Worm (Caenorhabditis elegans): ENCODE results near the gene pept-2.

Gene pept-2

DNA sequence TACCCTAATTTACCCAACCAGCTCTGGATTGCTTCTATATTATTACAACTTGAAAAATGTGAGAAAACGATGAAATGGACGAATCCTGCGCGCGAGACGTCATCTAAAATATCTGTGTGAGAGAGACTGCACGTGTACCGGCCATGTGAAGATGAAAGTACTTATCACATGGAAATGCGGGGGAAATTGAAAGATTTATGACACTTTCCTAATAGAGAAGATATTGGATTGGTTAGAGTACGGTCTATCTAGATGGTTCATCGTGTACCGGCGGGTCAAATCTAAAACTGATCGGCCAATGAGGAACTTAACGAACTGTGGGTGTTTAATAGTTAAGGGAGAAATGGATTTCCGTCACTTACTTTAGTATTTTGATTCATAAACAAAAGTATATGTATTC, 8.4 kb upstream of the pept-2 start:
- TF ChIP-seq flt-1 (GFP tag; IDR thresholded peaks at IDR 0.05) (no peak), T22C8.4 (GFP tag; IDR thresholded peaks at IDR 0.05) (no peak), ztf-23 (GFP tag; IDR thresholded peaks at IDR 0.05) (no peak), ref-1 (GFP tag; conservative IDR thresholded peaks at IDR 0.05) (no peak), ztf-29 (GFP tag; IDR thresholded peaks at IDR 0.05) (no peak), klf-2 (GFP tag; conservative IDR thresholded peaks at IDR 0.05) (no peak), med-1 (GFP tag; optimal IDR thresholded peaks at IDR 0.05; ENCODE audit: insufficient read depth) (no peak), cog-1 (tag; optimal IDR thresholded peaks at IDR 0.05) (no peak), tab-1 (GFP tag; IDR thresholded peaks at IDR 0.05) (no peak)

DNA sequence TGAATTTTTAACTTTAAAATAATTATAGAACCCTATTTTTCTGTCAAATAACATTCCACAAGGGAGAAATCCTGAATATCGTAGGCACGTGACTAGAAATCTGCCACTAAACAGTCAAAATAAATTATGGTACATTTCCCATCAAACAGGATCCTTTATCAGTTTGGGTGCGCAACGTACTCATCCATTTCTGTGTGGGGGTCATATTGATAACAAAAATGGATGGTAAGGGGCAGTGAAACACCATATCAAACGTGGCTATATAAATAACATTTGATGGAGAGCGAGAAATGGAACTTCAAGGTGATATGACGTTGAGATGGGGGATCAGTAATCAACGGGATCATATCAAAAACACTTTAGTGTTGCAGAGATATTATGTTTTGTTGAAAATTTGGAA, 6.4 kb upstream of the pept-2 start:
- no peak for TF ChIP-seq ztf-23 (GFP tag; IDR thresholded peaks at IDR 0.05)
- TF ChIP-seq cog-1 (tag; optimal IDR thresholded peaks at IDR 0.05): no peak
- no peak for TF ChIP-seq klf-2 (GFP tag; conservative IDR thresholded peaks at IDR 0.05)
- no peak for TF ChIP-seq med-1 (GFP tag; optimal IDR thresholded peaks at IDR 0.05; ENCODE audit: insufficient read depth)
- no peak for TF ChIP-seq tab-1 (GFP tag; IDR thresholded peaks at IDR 0.05)
- no peak for TF ChIP-seq ref-1 (GFP tag; conservative IDR thresholded peaks at IDR 0.05)
- TF ChIP-seq ztf-29 (GFP tag; IDR thresholded peaks at IDR 0.05): no peak
- TF ChIP-seq T22C8.4 (GFP tag; IDR thresholded peaks at IDR 0.05): no peak
- TF ChIP-seq flt-1 (GFP tag; IDR thresholded peaks at IDR 0.05): no peak

DNA sequence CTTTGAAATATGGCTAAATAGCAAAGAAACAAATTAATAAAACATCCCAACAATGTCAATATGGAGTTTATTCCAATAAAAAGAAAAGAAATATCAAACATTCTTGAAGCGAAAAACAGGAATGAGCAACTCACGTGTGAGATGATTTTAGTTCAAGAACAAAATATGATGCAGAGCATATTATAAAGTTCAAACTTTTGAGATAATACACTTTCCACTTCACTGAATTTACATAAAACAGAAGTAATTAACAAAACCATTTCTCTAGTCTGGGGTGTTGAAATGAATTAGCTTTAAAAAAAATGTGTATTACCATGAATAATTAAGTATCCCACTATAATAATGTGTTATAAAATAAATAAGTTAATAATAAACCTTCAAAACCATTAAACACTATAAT, 3.7 kb upstream of the pept-2 start, which contains the start of gene srd-7:
Gene srd-7, minus strand, starts transcription at position 101 of the 400 bp plus-strand sequence.
- TF ChIP-seq med-1 (GFP tag; optimal IDR thresholded peaks at IDR 0.05; ENCODE audit: insufficient read depth) (no peak), flt-1 (GFP tag; IDR thresholded peaks at IDR 0.05) (no peak), cog-1 (tag; optimal IDR thresholded peaks at IDR 0.05) (no peak), ztf-23 (GFP tag; IDR thresholded peaks at IDR 0.05) (no peak), klf-2 (GFP tag; conservative IDR thresholded peaks at IDR 0.05) (no peak), T22C8.4 (GFP tag; IDR thresholded peaks at IDR 0.05) (no peak), ztf-29 (GFP tag; IDR thresholded peaks at IDR 0.05) (no peak), tab-1 (GFP tag; IDR thresholded peaks at IDR 0.05) (no peak), ref-1 (GFP tag; conservative IDR thresholded peaks at IDR 0.05) (no peak)

DNA sequence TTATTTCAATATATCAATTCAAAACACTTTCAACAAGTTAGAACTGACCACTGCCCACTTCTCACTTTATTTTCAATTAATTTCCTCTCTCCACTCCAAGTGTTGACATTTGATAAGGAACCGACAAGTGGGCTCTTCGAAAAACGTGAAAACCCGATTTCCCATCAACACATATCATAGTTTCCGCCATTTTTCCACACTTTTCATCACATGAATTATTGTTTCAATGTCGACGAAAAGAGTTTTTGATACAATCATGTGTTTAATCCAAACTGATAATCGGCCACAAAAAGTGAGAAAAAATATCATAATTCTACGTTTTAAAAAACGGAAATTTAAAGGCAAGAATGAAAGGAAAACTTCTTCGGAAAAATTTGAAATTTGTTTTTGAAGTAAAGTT, 5.2 kb downstream of the pept-2 start:
- no peak for TF ChIP-seq ztf-23 (GFP tag; IDR thresholded peaks at IDR 0.05)
- no peak for TF ChIP-seq T22C8.4 (GFP tag; IDR thresholded peaks at IDR 0.05)
- no peak for TF ChIP-seq ref-1 (GFP tag; conservative IDR thresholded peaks at IDR 0.05)
- no peak for TF ChIP-seq med-1 (GFP tag; optimal IDR thresholded peaks at IDR 0.05; ENCODE audit: insufficient read depth)
- no peak for TF ChIP-seq cog-1 (tag; optimal IDR thresholded peaks at IDR 0.05)
- no peak for TF ChIP-seq flt-1 (GFP tag; IDR thresholded peaks at IDR 0.05)
- no peak for TF ChIP-seq klf-2 (GFP tag; conservative IDR thresholded peaks at IDR 0.05)
- no peak for TF ChIP-seq ztf-29 (GFP tag; IDR thresholded peaks at IDR 0.05)
- no peak for TF ChIP-seq tab-1 (GFP tag; IDR thresholded peaks at IDR 0.05)

DNA sequence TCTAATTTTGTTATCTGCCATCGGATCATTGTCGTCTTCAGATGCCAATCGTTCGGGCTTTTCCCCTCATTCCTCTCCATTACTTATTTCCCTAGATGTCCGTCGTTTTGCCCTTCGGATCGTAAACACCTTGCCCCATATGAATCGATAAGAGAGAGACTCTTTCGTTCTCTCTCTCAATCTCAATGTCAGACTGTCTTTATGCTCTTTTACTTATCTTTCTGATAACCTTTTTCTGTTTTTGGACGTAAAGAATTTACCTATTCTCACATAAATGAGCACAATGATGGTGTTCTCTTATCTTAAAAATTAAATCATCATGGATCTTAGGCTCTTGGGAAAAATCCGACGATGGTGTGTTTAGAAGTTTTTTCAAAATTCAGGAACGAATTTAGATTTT, 6.3 kb downstream of the pept-2 start:
- TF ChIP-seq ztf-29 (GFP tag; IDR thresholded peaks at IDR 0.05) (no peak), tab-1 (GFP tag; IDR thresholded peaks at IDR 0.05) (no peak), ref-1 (GFP tag; conservative IDR thresholded peaks at IDR 0.05) (no peak), T22C8.4 (GFP tag; IDR thresholded peaks at IDR 0.05) (no peak), ztf-23 (GFP tag; IDR thresholded peaks at IDR 0.05) (no peak), med-1 (GFP tag; optimal IDR thresholded peaks at IDR 0.05; ENCODE audit: insufficient read depth) (no peak), cog-1 (tag; optimal IDR thresholded peaks at IDR 0.05) (no peak), flt-1 (GFP tag; IDR thresholded peaks at IDR 0.05) (no peak)

DNA sequence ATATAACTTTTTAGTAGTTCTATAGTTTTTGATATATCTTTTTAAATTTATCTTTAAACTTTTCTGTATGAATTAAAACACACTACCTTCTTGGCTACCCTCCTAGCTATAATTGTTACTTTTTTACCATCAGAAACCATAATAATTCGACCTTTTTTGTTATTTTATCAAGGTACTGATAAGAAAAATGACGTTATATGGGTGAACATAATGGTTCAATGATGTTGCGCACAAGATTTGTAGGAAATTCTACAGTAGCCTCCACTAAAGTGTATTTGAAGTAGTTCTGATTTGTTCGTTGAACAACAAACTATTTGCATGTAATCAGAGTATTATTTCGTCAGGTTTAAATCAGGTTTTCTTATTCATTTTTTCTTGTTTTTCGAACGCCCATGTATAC, 8.2 kb downstream of the pept-2 start:
- TF ChIP-seq ref-1 (GFP tag; conservative IDR thresholded peaks at IDR 0.05): no peak
- no peak for TF ChIP-seq med-1 (GFP tag; optimal IDR thresholded peaks at IDR 0.05; ENCODE audit: insufficient read depth)
- no peak for TF ChIP-seq cog-1 (tag; optimal IDR thresholded peaks at IDR 0.05)
- TF ChIP-seq klf-2 (GFP tag; conservative IDR thresholded peaks at IDR 0.05): no peak
- no peak for TF ChIP-seq ztf-29 (GFP tag; IDR thresholded peaks at IDR 0.05)
- no peak for TF ChIP-seq ztf-23 (GFP tag; IDR thresholded peaks at IDR 0.05)
- no peak for TF ChIP-seq flt-1 (GFP tag; IDR thresholded peaks at IDR 0.05)
- no peak for TF ChIP-seq T22C8.4 (GFP tag; IDR thresholded peaks at IDR 0.05)

DNA sequence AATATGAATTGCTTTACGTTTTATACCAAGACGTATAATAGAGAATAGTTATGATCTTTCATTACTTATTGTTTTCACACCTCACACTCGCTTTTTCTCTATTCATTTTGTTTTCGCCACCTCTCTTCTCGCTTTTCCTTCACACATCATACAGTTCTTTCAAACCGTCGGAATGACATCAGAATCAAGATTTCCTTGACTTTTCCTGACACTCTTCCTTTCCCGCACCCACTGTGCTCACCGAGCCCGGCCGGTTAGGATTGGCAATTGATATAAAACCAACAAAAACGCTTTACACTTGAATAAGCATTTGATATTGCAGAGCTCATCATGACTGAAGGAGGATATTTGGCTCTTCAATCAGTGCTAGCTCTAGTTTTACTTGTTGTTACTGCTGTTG, 8.9 kb downstream of the pept-2 start, which contains the start of gene zipt-2.1:
Gene zipt-2.1, plus strand, starts transcription at position 301 of the 400 bp plus-strand sequence.
- TF ChIP-seq cog-1 (tag; optimal IDR thresholded peaks at IDR 0.05) (no peak), ref-1 (GFP tag; conservative IDR thresholded peaks at IDR 0.05) (no peak), klf-2 (GFP tag; conservative IDR thresholded peaks at IDR 0.05) (no peak), ztf-23 (GFP tag; IDR thresholded peaks at IDR 0.05) (no peak), flt-1 (GFP tag; IDR thresholded peaks at IDR 0.05) (no peak), med-1 (GFP tag; optimal IDR thresholded peaks at IDR 0.05; ENCODE audit: insufficient read depth) (no peak), ztf-29 (GFP tag; IDR thresholded peaks at IDR 0.05) (no peak), tab-1 (GFP tag; IDR thresholded peaks at IDR 0.05) (no peak), T22C8.4 (GFP tag; IDR thresholded peaks at IDR 0.05) (no peak)

DNA sequence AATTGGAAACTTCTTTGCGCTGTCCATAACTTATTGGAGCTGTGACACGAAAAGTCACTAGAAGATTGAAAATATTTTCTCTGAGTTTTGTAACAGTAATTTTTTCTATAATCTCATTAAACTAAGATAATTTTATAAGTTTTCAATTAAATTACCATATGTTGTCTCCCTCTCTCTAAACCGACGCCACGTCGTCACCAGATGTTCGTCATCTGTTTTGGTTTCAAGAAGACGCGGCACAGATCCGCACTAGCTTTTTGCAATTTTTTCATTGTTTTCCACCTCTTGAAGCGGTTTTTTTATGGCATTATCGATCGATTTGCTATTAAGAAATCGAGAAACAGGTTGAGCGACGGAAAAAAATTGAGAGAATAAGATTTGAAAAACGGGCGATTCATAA, 13.5 kb downstream of the pept-2 start:
- TF ChIP-seq med-1 (GFP tag; optimal IDR thresholded peaks at IDR 0.05; ENCODE audit: insufficient read depth): no peak
- TF ChIP-seq cog-1 (tag; optimal IDR thresholded peaks at IDR 0.05): no peak
- no peak for TF ChIP-seq T22C8.4 (GFP tag; IDR thresholded peaks at IDR 0.05)
- no peak for TF ChIP-seq ztf-29 (GFP tag; IDR thresholded peaks at IDR 0.05)
- no peak for TF ChIP-seq ztf-23 (GFP tag; IDR thresholded peaks at IDR 0.05)
- no peak for TF ChIP-seq tab-1 (GFP tag; IDR thresholded peaks at IDR 0.05)
- no peak for TF ChIP-seq klf-2 (GFP tag; conservative IDR thresholded peaks at IDR 0.05)
- no peak for TF ChIP-seq ref-1 (GFP tag; conservative IDR thresholded peaks at IDR 0.05)
- no peak for TF ChIP-seq flt-1 (GFP tag; IDR thresholded peaks at IDR 0.05)

DNA sequence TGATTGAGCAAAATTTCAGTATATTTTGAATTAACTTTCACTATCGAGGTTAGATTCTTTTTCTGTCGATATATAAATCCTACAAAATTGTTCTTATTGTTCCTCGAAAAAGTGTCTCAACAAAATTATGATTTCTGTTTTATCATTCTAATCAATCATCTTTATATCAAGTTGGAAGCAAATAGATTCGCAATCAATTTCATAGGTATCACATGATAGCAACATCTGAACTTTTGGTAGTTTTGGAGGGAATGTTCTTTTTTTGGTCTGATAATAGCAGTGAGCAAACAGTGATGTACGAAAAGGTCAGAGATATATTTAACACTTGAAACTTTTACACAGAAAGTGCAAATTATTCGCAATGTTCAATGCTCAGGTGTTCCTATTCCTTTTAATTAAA, 20.4 kb downstream of the pept-2 start:
- TF ChIP-seq T22C8.4 (GFP tag; IDR thresholded peaks at IDR 0.05) (no peak), klf-2 (GFP tag; conservative IDR thresholded peaks at IDR 0.05) (no peak), cog-1 (tag; optimal IDR thresholded peaks at IDR 0.05) (no peak), ztf-23 (GFP tag; IDR thresholded peaks at IDR 0.05) (no peak), ztf-29 (GFP tag; IDR thresholded peaks at IDR 0.05) (no peak), ref-1 (GFP tag; conservative IDR thresholded peaks at IDR 0.05) (no peak), tab-1 (GFP tag; IDR thresholded peaks at IDR 0.05) (no peak), flt-1 (GFP tag; IDR thresholded peaks at IDR 0.05) (no peak), med-1 (GFP tag; optimal IDR thresholded peaks at IDR 0.05; ENCODE audit: insufficient read depth) (no peak)

DNA sequence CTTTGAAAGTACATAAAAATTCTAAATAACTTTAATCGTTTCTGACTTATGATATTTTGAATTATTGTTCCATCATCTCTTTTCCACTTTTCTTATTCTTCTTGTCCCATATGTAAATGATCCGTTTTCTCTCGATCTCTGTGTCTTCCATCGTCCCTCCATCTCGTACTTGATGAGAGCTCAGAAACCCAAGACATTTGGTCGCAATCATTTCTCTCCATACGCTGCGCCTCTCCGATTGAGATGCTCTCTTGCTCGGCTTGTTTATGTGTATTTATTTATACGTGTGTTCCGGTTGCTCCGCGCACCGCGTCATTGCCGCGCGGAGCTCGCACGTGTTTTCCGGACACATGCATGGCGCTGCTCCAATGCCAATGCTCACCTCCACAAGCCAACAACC, 20.9 kb downstream of the pept-2 start:
- TF ChIP-seq T22C8.4 (GFP tag; IDR thresholded peaks at IDR 0.05) (no peak), ref-1 (GFP tag; conservative IDR thresholded peaks at IDR 0.05) (no peak), med-1 (GFP tag; optimal IDR thresholded peaks at IDR 0.05; ENCODE audit: insufficient read depth) (no peak), ztf-29 (GFP tag; IDR thresholded peaks at IDR 0.05) (no peak), ztf-23 (GFP tag; IDR thresholded peaks at IDR 0.05) (no peak), klf-2 (GFP tag; conservative IDR thresholded peaks at IDR 0.05) (no peak), flt-1 (GFP tag; IDR thresholded peaks at IDR 0.05) (no peak), cog-1 (tag; optimal IDR thresholded peaks at IDR 0.05) (no peak), tab-1 (GFP tag; IDR thresholded peaks at IDR 0.05) (no peak)

All from whole organism, midembryonic.